Worm (Caenorhabditis elegans) whole organism, L4/young adult: ENCODE measurements around the gene pcp-3.

Experiments used
- W03F9.2 ChIP-seq: fragments of 150-350 bp; optimal IDR thresholded peaks from 2 replicates; lab custom pipeline; 2014; ENCODE audit warnings: missing biosample characterization, missing genetic modification characterization
- him-1 ChIP-seq: sonication (generic microtip); optimal IDR thresholded peaks from 2 replicates; lab custom pipeline; 2016; ENCODE audit warnings: missing genotype, missing genetic modification reagents, missing genetic modification characterization, missing compliant biosample characterization

ce11 chrIV:9158969-9159800 is at the start of gene pcp-3:
- no peak for TF ChIP-seq him-1 (tag; lab: Kevin White, UChicago)
- no peak for TF ChIP-seq W03F9.2 (tag; lab: Kevin White, UChicago)
